Fruit fly (Drosophila melanogaster) whole organism, embryonic: ENCODE data around the gene SdicC.

ENCODE experiments used
- Aef1 ChIP-seq: fragments of 200-800 bp; sonication (Bioruptor generic); IDR thresholded peaks from 3 replicates; pipeline ENCODE4 v1.3.6; 2022; ENCODE audit warnings: missing biosample characterization, missing genetic modification characterization
- CG13296 ChIP-seq: fragments of 200-800 bp; sonication (Bioruptor generic); optimal IDR thresholded peaks from 3 replicates; lab custom pipeline; 2018; ENCODE audit warnings: missing biosample characterization, mild to moderate bottlenecking, missing genetic modification characterization
- CG13624 ChIP-seq: fragments of 200-800 bp; sonication (Bioruptor generic); optimal IDR thresholded peaks from 2 replicates; lab custom pipeline; 2016; ENCODE audit warnings: missing biosample characterization, missing genetic modification characterization
- CG13775 ChIP-seq: fragments of 200-800 bp; sonication (Bioruptor generic); optimal IDR thresholded peaks from 3 replicates; lab custom pipeline; 2017; ENCODE audit warnings: missing biosample characterization, mild to moderate bottlenecking, missing genetic modification characterization
- CG15269 ChIP-seq: fragments of 200-800 bp; sonication (Bioruptor generic); optimal IDR thresholded peaks from 2 replicates; lab custom pipeline; 2018; ENCODE audit warnings: missing biosample characterization, mild to moderate bottlenecking, missing genetic modification characterization, moderate library complexity
- CG16779 ChIP-seq: fragments of 200-800 bp; sonication (Bioruptor generic); IDR thresholded peaks from 2 replicates; pipeline ENCODE4 v1.3.6; 2022; ENCODE audit warnings: missing biosample characterization, missing genetic modification characterization
- CG17912 ChIP-seq: fragments of 200-800 bp; sonication (Bioruptor generic); optimal IDR thresholded peaks from 2 replicates; lab custom pipeline; 2018; ENCODE audit warnings: missing biosample characterization, mild to moderate bottlenecking, missing genetic modification characterization
- CG2199 ChIP-seq: fragments of 200-800 bp; sonication (Bioruptor generic); IDR thresholded peaks from 3 replicates; pipeline ENCODE4 v1.3.6; 2022; ENCODE audit warnings: missing biosample characterization, missing genetic modification characterization
- CG2202 ChIP-seq: fragments of 200-800 bp; sonication (Bioruptor generic); optimal IDR thresholded peaks from 2 replicates; lab custom pipeline; 2018; ENCODE audit warnings: missing biosample characterization, mild to moderate bottlenecking, missing genetic modification characterization
- CG3995 ChIP-seq: fragments of 200-800 bp; sonication (Bioruptor generic); optimal IDR thresholded peaks from 3 replicates; lab custom pipeline; 2016; ENCODE audit warnings: missing biosample characterization, missing genetic modification characterization
- CG6272 ChIP-seq: fragments of 200-800 bp; sonication (Bioruptor generic); IDR thresholded peaks from 2 replicates; pipeline ENCODE4 v1.3.6; 2022; ENCODE audit warnings: missing biosample characterization, missing genetic modification characterization
- CG7839 ChIP-seq: fragments of 200-800 bp; sonication (Bioruptor generic); optimal IDR thresholded peaks from 3 replicates; lab custom pipeline; 2018; ENCODE audit warnings: missing biosample characterization, mild to moderate bottlenecking, missing genetic modification characterization, moderate library complexity
- CG8359 ChIP-seq: fragments of 200-800 bp; sonication (Bioruptor generic); optimal IDR thresholded peaks from 2 replicates; lab custom pipeline; 2017; ENCODE audit warnings: missing biosample characterization, mild to moderate bottlenecking, missing genetic modification characterization, borderline replicate concordance
- CG8388 ChIP-seq: fragments of 200-800 bp; sonication (Bioruptor generic); optimal IDR thresholded peaks from 2 replicates; lab custom pipeline; 2019; ENCODE audit warnings: missing biosample characterization, mild to moderate bottlenecking, missing genetic modification characterization, moderate library complexity
- CG9215 ChIP-seq: fragments of 200-800 bp; sonication (Bioruptor generic); IDR thresholded peaks from 2 replicates; pipeline ENCODE4 v1.3.6; 2022; ENCODE audit warnings: missing biosample characterization, missing genetic modification characterization
- CHES-1-like ChIP-seq: fragments of 200-800 bp; sonication (Bioruptor generic); optimal IDR thresholded peaks from 2 replicates; lab custom pipeline; 2016; ENCODE audit warnings: missing biosample characterization, missing genetic modification characterization
- Dbx ChIP-seq: fragments of 200-800 bp; sonication (Bioruptor generic); IDR thresholded peaks from 3 replicates; pipeline ENCODE4 v1.3.6; 2022; ENCODE audit warnings: missing biosample characterization, missing genetic modification characterization
- Doc3 ChIP-seq: fragments of 200-800 bp; sonication (Bioruptor generic); IDR thresholded peaks from 3 replicates; pipeline ENCODE4 v1.3.6; 2022; ENCODE audit warnings: missing biosample characterization, missing genetic modification characterization; ENCODE audit not compliant: partially characterized antibody
- E2f1 ChIP-seq: fragments of 200-800 bp; sonication (Bioruptor generic); IDR thresholded peaks from 2 replicates; pipeline ENCODE4 v1.3.6; 2022; ENCODE audit warnings: missing biosample characterization, missing genetic modification characterization
- HLH54F ChIP-seq: fragments of 200-800 bp; sonication (Bioruptor generic); optimal IDR thresholded peaks from 3 replicates; lab custom pipeline; 2016; ENCODE audit warnings: missing biosample characterization, missing genetic modification characterization
- Hr51 ChIP-seq, 2 experiments: fragments of 200-800 bp; sonication (Bioruptor generic); optimal IDR thresholded peaks; 2 replicates in 1 of 2; 3 replicates in 1 of 2; lab custom pipeline; 2016 to 2018; ENCODE audit warnings: missing biosample characterization in 2 of 2, missing genetic modification characterization in 2 of 2, mild to moderate bottlenecking in 1 of 2, moderate library complexity in 1 of 2
- Hsf ChIP-seq: fragments of 200-800 bp; sonication (Bioruptor generic); optimal IDR thresholded peaks from 3 replicates; lab custom pipeline; 2016; ENCODE audit warnings: missing biosample characterization, missing genetic modification characterization
- NC2β ChIP-seq: fragments of 200-800 bp; sonication (Bioruptor generic); optimal IDR thresholded peaks from 2 replicates; lab custom pipeline; 2016; ENCODE audit warnings: missing biosample characterization, missing genetic modification characterization
- TFAM ChIP-seq: fragments of 200-800 bp; sonication (Bioruptor generic); optimal IDR thresholded peaks from 2 replicates; lab custom pipeline; 2017; ENCODE audit warnings: missing biosample characterization, missing genetic modification characterization, inconsistent platforms
- Usf ChIP-seq: fragments of 200-800 bp; sonication (Bioruptor generic); optimal IDR thresholded peaks from 2 replicates; lab custom pipeline; 2017; ENCODE audit warnings: missing genotype, missing biosample characterization, missing genetic modification characterization
- Vsx1 ChIP-seq: fragments of 200-800 bp; sonication (Bioruptor generic); optimal IDR thresholded peaks from 2 replicates; lab custom pipeline; 2017; ENCODE audit warnings: missing biosample characterization, mild to moderate bottlenecking, missing genetic modification characterization, missing genetic modification reagents
- ash1 ChIP-seq: fragments of 200-800 bp; sonication (Bioruptor generic); optimal IDR thresholded peaks from 2 replicates; lab custom pipeline; 2018; ENCODE audit warnings: missing biosample characterization, mild to moderate bottlenecking, missing genetic modification characterization
- bigmax ChIP-seq: fragments of 200-800 bp; sonication (Bioruptor generic); optimal IDR thresholded peaks from 2 replicates; lab custom pipeline; 2018; ENCODE audit warnings: missing biosample characterization, mild to moderate bottlenecking, missing genetic modification characterization
- br ChIP-seq: fragments of >200 bp; optimal IDR thresholded peaks from 2 replicates; lab custom pipeline; 2017
- cas ChIP-seq: fragments of 200-800 bp; sonication (Bioruptor generic); IDR thresholded peaks from 2 replicates; pipeline ENCODE4 v1.3.6; 2022; ENCODE audit warnings: missing biosample characterization, missing genetic modification characterization
- emc ChIP-seq: fragments of 200-800 bp; sonication (Bioruptor generic); optimal IDR thresholded peaks from 2 replicates; lab custom pipeline; 2016; ENCODE audit warnings: missing biosample characterization, missing genetic modification characterization
- ems ChIP-seq: fragments of 200-800 bp; sonication (Bioruptor generic); optimal IDR thresholded peaks from 3 replicates; lab custom pipeline; 2016; ENCODE audit warnings: missing biosample characterization, missing genetic modification characterization
- fd64A ChIP-seq: fragments of 200-800 bp; sonication (Bioruptor generic); optimal IDR thresholded peaks from 3 replicates; lab custom pipeline; 2018; ENCODE audit warnings: missing biosample characterization, mild to moderate bottlenecking, missing genetic modification characterization
- fu2 ChIP-seq: fragments of 200-800 bp; sonication (Bioruptor generic); optimal IDR thresholded peaks from 2 replicates; lab custom pipeline; 2016; ENCODE audit warnings: missing biosample characterization, missing genetic modification characterization
- hbn ChIP-seq: fragments of 200-800 bp; sonication (Bioruptor generic); IDR thresholded peaks from 2 replicates; pipeline ENCODE4 v1.3.6; 2022; ENCODE audit warnings: missing biosample characterization, missing genetic modification characterization; ENCODE audit not compliant: partially characterized antibody
- her ChIP-seq: fragments of 200-800 bp; sonication (Bioruptor generic); optimal IDR thresholded peaks from 2 replicates; lab custom pipeline; 2016; ENCODE audit warnings: missing biosample characterization, missing genetic modification characterization
- hth ChIP-seq: fragments of >200 bp; optimal IDR thresholded peaks from 2 replicates; lab custom pipeline; 2017; ENCODE audit warnings: inconsistent platforms
- ind ChIP-seq: fragments of 200-800 bp; sonication (Bioruptor generic); optimal IDR thresholded peaks from 3 replicates; lab custom pipeline; 2016; ENCODE audit warnings: missing biosample characterization, missing genetic modification characterization
- inv ChIP-seq: fragments of 200-800 bp; sonication (Bioruptor generic); IDR thresholded peaks from 2 replicates; pipeline ENCODE4 v1.3.6; 2022; ENCODE audit warnings: missing biosample characterization, missing genetic modification characterization; ENCODE audit not compliant: partially characterized antibody
- jumu ChIP-seq: fragments of 200-800 bp; sonication (Bioruptor generic); optimal IDR thresholded peaks from 3 replicates; lab custom pipeline; 2016; ENCODE audit warnings: missing biosample characterization, missing genetic modification characterization
- klu ChIP-seq: fragments of 200-800 bp; sonication (Bioruptor generic); IDR thresholded peaks from 2 replicates; pipeline ENCODE4 v1.3.6; 2022; ENCODE audit warnings: missing biosample characterization, missing genetic modification characterization
- kni ChIP-seq: fragments of 200-800 bp; sonication (Bioruptor generic); optimal IDR thresholded peaks from 3 replicates; lab custom pipeline; 2017; ENCODE audit warnings: mild to moderate bottlenecking, missing biosample characterization, missing genetic modification reagents, missing genetic modification characterization
- lilli ChIP-seq: fragments of 200-800 bp; sonication (Bioruptor generic); optimal IDR thresholded peaks from 3 replicates; lab custom pipeline; 2016; ENCODE audit warnings: missing biosample characterization, missing genetic modification characterization
- sc ChIP-seq, 3 experiments: fragments of >200 bp in 2 of 3; fragments of 200-800 bp in 1 of 3; sonication (Bioruptor generic) in 1 of 3; optimal IDR thresholded peaks; 2 replicates in 2 of 3; 3 replicates in 1 of 3; lab custom pipeline; 2017; ENCODE audit warnings: mild to moderate bottlenecking in 1 of 3, missing biosample characterization in 1 of 3, missing genetic modification characterization in 1 of 3, missing genetic modification reagents in 1 of 3
- sisA ChIP-seq: fragments of 200-800 bp; sonication (Bioruptor generic); IDR thresholded peaks from 2 replicates; pipeline ENCODE4 v1.3.6; 2022; ENCODE audit warnings: missing biosample characterization, missing genetic modification characterization
- tap ChIP-seq: fragments of 200-800 bp; optimal IDR thresholded peaks from 3 replicates; lab custom pipeline; 2019; ENCODE audit warnings: missing biosample characterization, mild to moderate bottlenecking, missing genetic modification characterization, moderate library complexity
- vnd ChIP-seq: fragments of 200-800 bp; sonication (Bioruptor generic); IDR thresholded peaks from 3 replicates; pipeline ENCODE4 v1.3.6; 2022; ENCODE audit warnings: missing biosample characterization, missing genetic modification characterization; ENCODE audit not compliant: partially characterized antibody
- zen ChIP-seq: fragments of 200-800 bp; sonication (Bioruptor generic); optimal IDR thresholded peaks from 3 replicates; lab custom pipeline; 2018; ENCODE audit warnings: missing biosample characterization, mild to moderate bottlenecking, missing genetic modification characterization, moderate library complexity
- zen2 ChIP-seq: fragments of 200-800 bp; sonication (Bioruptor generic); IDR thresholded peaks from 3 replicates; pipeline ENCODE4 v1.3.6; 2022; ENCODE audit warnings: missing biosample characterization, missing genetic modification characterization; ENCODE audit not compliant: partially characterized antibody

SdicC gene

dm6 chrX:20235794-20236513 lies 18.9 kb upstream of the SdicC start, which contains the start of gene sw (continued):
- TF ChIP-seq ind (peak; percentile 52), lilli (peak; percentile 63), CG7839 (tag; lab: Kevin White, UChicago) (peak; percentile 63), hbn (GFP tag; lab: Robert Waterston, UW) (peak; percentile 91), hth (lab: Kevin White, UChicago) (no peak), E2f1 (GFP tag; lab: Robert Waterston, UW) (peak; percentile 54), ash1 (GFP tag; lab: Kevin White, UChicago) (no peak), bigmax (GFP tag; lab: Kevin White, UChicago) (no peak), zen (tag; lab: Kevin White, UChicago) (peak; percentile 41), jumu (GFP tag; lab: Kevin White, UChicago) (peak; percentile 60), CG17912 (no peak), emc (GFP tag; lab: Kevin White, UChicago) (no peak), CG8388 (no peak), Usf (GFP tag; lab: Kevin White, UChicago) (peak; percentile 13), sisA (GFP tag; lab: Robert Waterston, UW) (peak; percentile 70), Dbx (peak; percentile 80), ems (GFP tag; lab: Kevin White, UChicago) (peak; percentile 62), Doc3 (GFP tag; lab: Robert Waterston, UW) (peak; percentile 90), CG13775 (GFP tag; lab: Kevin White, UChicago) (peak; percentile 49), Vsx1 (no peak), CG8359 (GFP tag; lab: Kevin White, UChicago) (no peak), Hsf (peak; percentile 61), fd64A (GFP tag; lab: Kevin White, UChicago) (no peak), CG3995 (peak; percentile 97), inv (peak; percentile 95), zen2 (GFP tag; lab: Robert Waterston, UW) (peak; percentile 80), her (GFP tag; lab: Kevin White, UChicago) (peak; percentile 50), CG2199 (no peak), br (lab: Kevin White, UChicago) (no peak), kni (GFP tag; lab: Kevin White, UChicago) (no peak), NC2β (GFP tag; lab: Kevin White, UChicago) (peak; percentile 15), klu (peak; percentile 71), CG2202 (tag; lab: Kevin White, UChicago) (peak; percentile 6), CG15269 (tag; lab: Kevin White, UChicago) (peak; percentile 48), CG13624 (peak; percentile 79), CHES-1-like (peak; percentile 73), CG16779 (GFP tag; lab: Robert Waterston, UW) (no peak), tap (no peak), Hr51 (GFP tag; optimal IDR thresholded peaks at IDR 0.05; lab: Kevin White, UChicago) (peak; percentile 73 to 80), sc (optimal IDR thresholded peaks at IDR 0.05; lab: Kevin White, UChicago) (no peak), sc (GFP tag; optimal IDR thresholded peaks at IDR 0.05; lab: Kevin White, UChicago) (peak; percentile 6), Aef1 (GFP tag; lab: Robert Waterston, UW) (peak; percentile 74), CG13296 (GFP tag; lab: Kevin White, UChicago) (peak; percentile 42), cas (GFP tag; lab: Robert Waterston, UW) (peak; percentile 77), fu2 (peak; percentile 52), CG6272 (GFP tag; lab: Robert Waterston, UW) (peak; percentile 81), TFAM (GFP tag; lab: Kevin White, UChicago) (no peak), HLH54F (GFP tag; lab: Kevin White, UChicago) (peak; percentile 74), CG9215 (GFP tag; lab: Robert Waterston, UW) (peak; percentile 85), vnd (peak; percentile 94)
